Worm (Caenorhabditis elegans) whole organism, mixed stage, embryonic: Measurements from ENCODE around the gene math-7.

Source experiments
- flh-1 ChIP-seq: fragments of 200-800 bp; sonication (Bioruptor generic); optimal IDR thresholded peaks from 2 replicates; lab custom pipeline; 2018; ENCODE audit warnings: mild to moderate bottlenecking, missing genetic modification characterization, moderate library complexity, missing compliant biosample characterization
- ham-2 ChIP-seq: fragments of 200-800 bp; sonication (Bioruptor generic); optimal IDR thresholded peaks from 2 replicates; lab custom pipeline; 2018; ENCODE audit warnings: mild to moderate bottlenecking, missing genetic modification characterization, missing compliant biosample characterization
- nhr-237 ChIP-seq: fragments of 150-350 bp; optimal IDR thresholded peaks from 2 replicates; lab custom pipeline; 2014; ENCODE audit warnings: missing biosample characterization, missing genetic modification characterization
- sem-2 ChIP-seq: fragments of 200-800 bp; sonication (Bioruptor generic); optimal IDR thresholded peaks from 2 replicates; lab custom pipeline; 2018; ENCODE audit warnings: mild to moderate bottlenecking, missing genetic modification characterization, missing compliant biosample characterization
- unc-120 ChIP-seq: sonication (generic microtip); optimal IDR thresholded peaks from 2 replicates; lab custom pipeline; 2017; ENCODE audit warnings: missing genetic modification characterization, missing compliant biosample characterization; ENCODE audit not compliant: poor library complexity, severe bottlenecking
- unc-62 ChIP-seq: fragments of 150-350 bp; optimal IDR thresholded peaks from 2 replicates; lab custom pipeline; 2014; ENCODE audit warnings: missing biosample characterization, missing genetic modification reagents, missing genetic modification characterization

DNA sequence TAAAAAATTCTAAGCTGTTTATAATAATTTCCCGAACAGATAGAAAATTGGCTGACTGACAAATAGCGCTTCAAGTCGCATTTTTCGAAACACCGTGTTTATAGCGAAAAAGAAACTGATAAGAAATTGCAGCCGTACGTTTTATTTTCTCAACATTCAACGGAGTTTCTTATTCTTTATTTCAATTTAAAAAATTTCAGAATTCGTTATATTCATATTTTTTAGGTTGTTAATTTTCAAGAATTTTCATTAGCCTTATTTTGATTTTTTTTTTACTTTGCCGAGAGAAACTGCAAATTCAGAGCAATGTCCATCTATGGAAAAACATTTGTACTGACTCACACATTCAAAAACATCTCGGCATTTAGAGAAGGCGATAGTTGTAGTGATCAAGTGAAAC, 11.7 kb upstream of the math-7 start, which contains the start of gene C46F9.6:
- TF ChIP-seq unc-120 (no peak), flh-1 (GFP tag; lab: Kevin White, UChicago) (no peak), unc-62 (GFP tag; lab: Kevin White, UChicago) (no peak), nhr-237 (tag; lab: Kevin White, UChicago) (no peak), ham-2 (GFP tag; lab: Kevin White, UChicago) (no peak), sem-2 (GFP tag; lab: Kevin White, UChicago) (no peak)
